Worm (Caenorhabditis elegans) whole organism, L2 larva: Measurements from ENCODE around the gene srf-3.

ENCODE experiments used
- C34F6.9 ChIP-seq: fragments of 150-350 bp; optimal IDR thresholded peaks from 2 replicates; lab custom pipeline; 2014; ENCODE audit warnings: missing biosample characterization, missing genetic modification characterization
- F13H6.1 ChIP-seq: sonication (generic microtip); optimal IDR thresholded peaks from 2 replicates; lab custom pipeline; 2016; ENCODE audit warnings: missing genetic modification characterization, missing compliant biosample characterization
- R02D3.7 ChIP-seq: fragments of 150-350 bp; optimal IDR thresholded peaks from 2 replicates; lab custom pipeline; 2014; ENCODE audit warnings: missing biosample characterization, missing genetic modification characterization
- alr-1 ChIP-seq: fragments of 150-350 bp; optimal IDR thresholded peaks from 2 replicates; lab custom pipeline; 2014; ENCODE audit warnings: missing biosample characterization, missing genetic modification characterization
- aly-2 ChIP-seq: fragments of 150-350 bp; optimal IDR thresholded peaks from 2 replicates; lab custom pipeline; 2014; ENCODE audit warnings: missing biosample characterization, missing genetic modification characterization
- ama-1 ChIP-seq: fragments of 150-350 bp; optimal IDR thresholded peaks from 2 replicates; lab custom pipeline; 2018; ENCODE audit warnings: inconsistent platforms
- blmp-1 ChIP-seq: sonication (generic microtip); optimal IDR thresholded peaks from 2 replicates; lab custom pipeline; 2017; ENCODE audit warnings: missing genetic modification characterization, mild to moderate bottlenecking, missing compliant biosample characterization, antibody characterized with exemption, moderate library complexity; ENCODE audit not compliant: insufficient read depth
- ceh-16 ChIP-seq: fragments of 150-350 bp; optimal IDR thresholded peaks from 2 replicates; lab custom pipeline; 2014; ENCODE audit warnings: missing biosample characterization, missing genetic modification characterization
- ceh-82 ChIP-seq: fragments of 150-350 bp; optimal IDR thresholded peaks from 2 replicates; lab custom pipeline; 2014; ENCODE audit warnings: missing biosample characterization, missing genetic modification characterization
- crh-2 ChIP-seq: sonication (generic microtip); optimal IDR thresholded peaks from 2 replicates; lab custom pipeline; 2017; ENCODE audit warnings: missing biosample characterization, missing genetic modification characterization
- dmd-4 ChIP-seq: sonication (generic microtip); optimal IDR thresholded peaks from 2 replicates; lab custom pipeline; 2017; ENCODE audit warnings: missing biosample characterization, missing genetic modification characterization
- egl-27 ChIP-seq: sonication (generic microtip); optimal IDR thresholded peaks from 3 replicates; lab custom pipeline; 2017; ENCODE audit warnings: missing biosample characterization, missing genetic modification reagents, missing genetic modification characterization
- elt-1 ChIP-seq: fragments of 150-350 bp; optimal IDR thresholded peaks from 2 replicates; lab custom pipeline; 2014; ENCODE audit warnings: missing biosample characterization, missing genetic modification characterization
- elt-3 ChIP-seq: sonication (generic microtip); optimal IDR thresholded peaks from 2 replicates; lab custom pipeline; 2017; ENCODE audit warnings: missing biosample characterization, missing genetic modification characterization
- fos-1 ChIP-seq: fragments of 150-350 bp; optimal IDR thresholded peaks from 2 replicates; lab custom pipeline; 2014; ENCODE audit warnings: missing biosample characterization, missing genetic modification characterization
- gmeb-1 ChIP-seq: fragments of 150-350 bp; optimal IDR thresholded peaks from 2 replicates; lab custom pipeline; 2014; ENCODE audit warnings: missing biosample characterization, missing genetic modification characterization
- lin-11 ChIP-seq: fragments of 150-350 bp; sonication (generic microtip); optimal IDR thresholded peaks from 2 replicates; lab custom pipeline; 2014; ENCODE audit warnings: missing biosample characterization, missing genetic modification characterization, inconsistent platforms, mixed read lengths
- lin-13 ChIP-seq: fragments of 150-350 bp; optimal IDR thresholded peaks from 2 replicates; lab custom pipeline; 2014; ENCODE audit warnings: missing biosample characterization, missing genetic modification reagents, missing genetic modification characterization
- lin-39 ChIP-seq: fragments of 150-350 bp; optimal IDR thresholded peaks from 2 replicates; lab custom pipeline; 2014; ENCODE audit warnings: missing biosample characterization, missing genetic modification reagents, missing genetic modification characterization
- lsy-2 ChIP-seq, 2 experiments: fragments of 150-350 bp in 1 of 2; sonication (generic microtip) in 1 of 2; optimal IDR thresholded peaks; 2 replicates each; lab custom pipeline; 2014 to 2017; ENCODE audit warnings: missing biosample characterization in 2 of 2, missing genetic modification characterization in 2 of 2
- mbf-1 ChIP-seq: sonication (generic microtip); optimal IDR thresholded peaks from 2 replicates; lab custom pipeline; 2017; ENCODE audit warnings: missing biosample characterization, missing genetic modification characterization
- mdl-1 ChIP-seq, 2 experiments: fragments of 150-350 bp in 1 of 2; sonication (generic microtip) in 1 of 2; optimal IDR thresholded peaks; 2 replicates each; lab custom pipeline; 2017; ENCODE audit warnings: missing biosample characterization in 2 of 2, missing genetic modification characterization in 2 of 2
- nhr-10 ChIP-seq: sonication (generic microtip); optimal IDR thresholded peaks from 2 replicates; lab custom pipeline; 2017; ENCODE audit warnings: missing biosample characterization, missing genetic modification characterization
- nhr-11 ChIP-seq: fragments of 150-350 bp; optimal IDR thresholded peaks from 2 replicates; lab custom pipeline; 2014; ENCODE audit warnings: missing biosample characterization, missing genetic modification characterization
- nhr-12 ChIP-seq: fragments of 150-350 bp; optimal IDR thresholded peaks from 2 replicates; lab custom pipeline; 2014; ENCODE audit warnings: missing biosample characterization, missing genetic modification characterization
- nhr-129 ChIP-seq: fragments of 150-350 bp; optimal IDR thresholded peaks from 2 replicates; lab custom pipeline; 2014; ENCODE audit warnings: missing biosample characterization, missing genetic modification characterization
- nhr-23 ChIP-seq: fragments of 150-350 bp; optimal IDR thresholded peaks from 2 replicates; lab custom pipeline; 2014; ENCODE audit warnings: missing biosample characterization, missing genetic modification reagents, missing genetic modification characterization
- nhr-237 ChIP-seq: fragments of 150-350 bp; optimal IDR thresholded peaks from 2 replicates; lab custom pipeline; 2014; ENCODE audit warnings: missing biosample characterization, missing genetic modification characterization
- nhr-25 ChIP-seq: fragments of 150-350 bp; sonication (generic microtip); optimal IDR thresholded peaks from 3 replicates; lab custom pipeline; 2014; ENCODE audit warnings: missing biosample characterization, missing genetic modification characterization
- nhr-6 ChIP-seq: fragments of 150-350 bp; optimal IDR thresholded peaks from 2 replicates; lab custom pipeline; 2014; ENCODE audit warnings: missing biosample characterization, missing genetic modification characterization
- peb-1 ChIP-seq: fragments of 150-350 bp; optimal IDR thresholded peaks from 2 replicates; lab custom pipeline; 2014; ENCODE audit warnings: missing biosample characterization, missing genetic modification characterization
- sem-4 ChIP-seq: fragments of 150-350 bp; optimal IDR thresholded peaks from 2 replicates; lab custom pipeline; 2014; ENCODE audit warnings: missing biosample characterization, missing genetic modification reagents, missing genetic modification characterization
- skn-1 ChIP-seq: sonication (generic microtip); optimal IDR thresholded peaks from 2 replicates; lab custom pipeline; 2017; ENCODE audit warnings: missing biosample characterization, missing genetic modification characterization
- sma-3 ChIP-seq: sonication (generic microtip); optimal IDR thresholded peaks from 2 replicates; lab custom pipeline; 2016; ENCODE audit warnings: missing genetic modification reagents, missing genetic modification characterization, missing compliant biosample characterization
- sma-9 ChIP-seq, 2 experiments: fragments of 150-350 bp in 1 of 2; sonication (generic microtip) in 1 of 2; optimal IDR thresholded peaks; 2 replicates each; lab custom pipeline; 2014 to 2016; ENCODE audit warnings: missing genetic modification characterization in 2 of 2, mild to moderate bottlenecking in 1 of 2, missing biosample characterization in 1 of 2, missing compliant biosample characterization in 1 of 2, missing genetic modification reagents in 1 of 2, moderate library complexity in 1 of 2
- snpc-4 ChIP-seq: fragments of 150-350 bp; optimal IDR thresholded peaks from 2 replicates; lab custom pipeline; 2014; ENCODE audit warnings: missing biosample characterization, missing genetic modification characterization
- unc-39 ChIP-seq: fragments of 150-350 bp; optimal IDR thresholded peaks from 2 replicates; lab custom pipeline; 2014; ENCODE audit warnings: missing biosample characterization, missing genetic modification characterization
- unc-62 ChIP-seq: fragments of 150-350 bp; optimal IDR thresholded peaks from 2 replicates; lab custom pipeline; 2014; ENCODE audit warnings: missing biosample characterization, missing genetic modification reagents, missing genetic modification characterization
- zag-1 ChIP-seq: fragments of 150-350 bp; optimal IDR thresholded peaks from 2 replicates; lab custom pipeline; 2014; ENCODE audit warnings: missing biosample characterization, missing genetic modification characterization
- ztf-1 ChIP-seq: fragments of 200-800 bp; sonication (Bioruptor generic); conservative IDR thresholded peaks from 2 replicates; pipeline ENCODE4 v1.3.6; 2022; ENCODE audit warnings: missing genetic modification characterization, missing compliant biosample characterization

The srf-3 gene

ce11 chrIV:12840348-12840747 is 9.0 kb upstream of the srf-3 start:
- TF ChIP-seq sem-4 (tag; lab: Kevin White, UChicago) (peak; percentile 39), sma-9 (GFP tag; optimal IDR thresholded peaks at IDR 0.05; lab: Kevin White, UChicago) (peak; percentile 32), sma-9 (tag; optimal IDR thresholded peaks at IDR 0.05; lab: Kevin White, UChicago) (no peak), blmp-1 (peak; percentile 11), lin-13 (GFP tag; lab: Kevin White, UChicago) (no peak), nhr-25 (tag; lab: Kevin White, UChicago) (peak; percentile 17), nhr-23 (tag; lab: Kevin White, UChicago) (no peak), nhr-10 (tag; lab: Kevin White, UChicago) (no peak), nhr-129 (tag; lab: Kevin White, UChicago) (peak; percentile 41), F13H6.1 (tag; lab: Kevin White, UChicago) (peak; percentile 49), fos-1 (tag; lab: Kevin White, UChicago) (peak; percentile 38)

DNA sequence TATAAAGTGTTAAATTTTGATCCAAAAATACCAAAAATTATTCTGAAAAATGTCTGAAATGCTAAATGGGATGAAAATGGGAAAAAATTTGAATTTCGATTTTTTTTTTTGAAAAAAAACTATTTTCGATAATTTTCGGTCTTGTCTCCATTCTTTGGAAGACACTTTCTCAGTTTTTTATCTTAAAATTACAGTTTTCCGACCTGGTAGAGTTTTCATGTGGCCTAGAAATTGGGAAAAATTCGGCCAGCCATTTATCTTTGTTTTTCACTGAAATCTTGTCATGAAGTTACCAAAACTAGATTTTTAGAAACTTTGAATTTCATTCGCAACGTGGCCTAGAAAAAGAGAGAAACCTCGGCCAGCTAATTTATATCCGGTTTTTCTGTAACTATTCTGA is 8.4 kb upstream of the srf-3 start:
- TF ChIP-seq ztf-1 (GFP tag; lab: Robert Waterston, UW): no peak
- no peak for TF ChIP-seq ama-1 (lab: Kevin White, UChicago)
- no peak for TF ChIP-seq R02D3.7 (tag; lab: Kevin White, UChicago)

DNA sequence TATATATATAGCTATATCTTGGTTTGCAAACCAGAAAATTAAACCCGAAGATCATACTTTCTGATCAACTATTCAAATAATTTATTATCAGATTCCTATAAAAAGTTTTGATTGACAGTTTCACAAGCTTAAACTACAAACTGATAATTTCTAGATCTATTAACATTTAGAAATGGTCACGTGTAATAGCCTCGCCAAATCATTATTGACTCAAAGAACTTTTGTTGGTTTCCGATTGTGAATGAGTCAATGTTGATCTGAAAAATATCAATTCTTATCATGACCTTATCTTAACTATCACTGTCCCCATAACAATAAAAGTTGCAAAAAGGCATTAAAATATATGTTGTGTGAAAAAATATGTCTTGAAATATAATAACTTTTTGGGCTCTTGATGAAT is 7.2 kb upstream of the srf-3 start:
- peak; percentile 71 for TF ChIP-seq skn-1 (tag; lab: Kevin White, UChicago)
- peak; percentile 32 for TF ChIP-seq gmeb-1
- TF ChIP-seq peb-1 (tag; lab: Kevin White, UChicago): no peak
- no peak for TF ChIP-seq lin-39 (tag; lab: Kevin White, UChicago)
- no peak for TF ChIP-seq elt-3
- TF ChIP-seq sem-4 (tag; lab: Kevin White, UChicago): no peak
- no peak for TF ChIP-seq nhr-129 (tag; lab: Kevin White, UChicago)
- no peak for TF ChIP-seq unc-39
- no peak for TF ChIP-seq ztf-1 (GFP tag; lab: Robert Waterston, UW)
- TF ChIP-seq nhr-23 (tag; lab: Kevin White, UChicago): no peak
- no peak for TF ChIP-seq nhr-11 (tag; lab: Kevin White, UChicago)
- no peak for TF ChIP-seq nhr-6
- peak; percentile 55 for TF ChIP-seq sma-9 (GFP tag; optimal IDR thresholded peaks at IDR 0.05; lab: Kevin White, UChicago)
- no peak for TF ChIP-seq sma-9 (tag; optimal IDR thresholded peaks at IDR 0.05; lab: Kevin White, UChicago)
- no peak for TF ChIP-seq egl-27 (tag; lab: Kevin White, UChicago)
- TF ChIP-seq elt-1 (tag; lab: Kevin White, UChicago): no peak
- TF ChIP-seq R02D3.7 (tag; lab: Kevin White, UChicago): no peak
- TF ChIP-seq crh-2 (tag; lab: Kevin White, UChicago): peak; percentile 53
- no peak for TF ChIP-seq ceh-16 (tag; lab: Kevin White, UChicago)
- TF ChIP-seq snpc-4 (tag; lab: Kevin White, UChicago): no peak
- TF ChIP-seq alr-1 (tag; lab: Kevin White, UChicago): no peak
- TF ChIP-seq dmd-4 (tag; lab: Kevin White, UChicago): no peak
- no peak for TF ChIP-seq unc-62 (GFP tag; lab: Kevin White, UChicago)
- TF ChIP-seq nhr-237 (tag; lab: Kevin White, UChicago): no peak
- no peak for TF ChIP-seq ceh-82 (tag; lab: Kevin White, UChicago)
- TF ChIP-seq lsy-2 (tag; optimal IDR thresholded peaks at IDR 0.05; lab: Kevin White, UChicago): peak in 1 of 2 experiments; percentile 8
- TF ChIP-seq lin-13 (GFP tag; lab: Kevin White, UChicago): no peak
- no peak for TF ChIP-seq nhr-10 (tag; lab: Kevin White, UChicago)
- TF ChIP-seq mdl-1 (tag; optimal IDR thresholded peaks at IDR 0.05; lab: Kevin White, UChicago): no peak
- TF ChIP-seq sma-3 (GFP tag; lab: Kevin White, UChicago): no peak
- TF ChIP-seq ama-1 (lab: Kevin White, UChicago): no peak
- no peak for TF ChIP-seq F13H6.1 (tag; lab: Kevin White, UChicago)
- no peak for TF ChIP-seq mbf-1 (tag; lab: Kevin White, UChicago)
- no peak for TF ChIP-seq zag-1
- TF ChIP-seq fos-1 (tag; lab: Kevin White, UChicago): peak; percentile 85

- TF ChIP-seq sma-9 (GFP tag; optimal IDR thresholded peaks at IDR 0.05; lab: Kevin White, UChicago) (no peak), sma-9 (tag; optimal IDR thresholded peaks at IDR 0.05; lab: Kevin White, UChicago) (no peak), aly-2 (tag; lab: Kevin White, UChicago) (no peak), blmp-1 (no peak), lsy-2 (tag; optimal IDR thresholded peaks at IDR 0.05; lab: Kevin White, UChicago) (peak in 1 of 2 experiments; percentile 7), nhr-6 (no peak), ceh-82 (tag; lab: Kevin White, UChicago) (no peak), C34F6.9 (tag; lab: Kevin White, UChicago) (peak; percentile 18), lin-39 (tag; lab: Kevin White, UChicago) (no peak), dmd-4 (tag; lab: Kevin White, UChicago) (no peak), ztf-1 (GFP tag; lab: Robert Waterston, UW) (no peak), nhr-12 (tag; lab: Kevin White, UChicago) (no peak), lin-11 (tag; lab: Kevin White, UChicago) (no peak), skn-1 (tag; lab: Kevin White, UChicago) (no peak)
Measured at ce11 chrIV:12842895-12843294, 6.4 kb upstream of the srf-3 start.
